Comparison of ENCODE assay signal across 4 fruit fly cellular contexts in the genomic region with DNA sequence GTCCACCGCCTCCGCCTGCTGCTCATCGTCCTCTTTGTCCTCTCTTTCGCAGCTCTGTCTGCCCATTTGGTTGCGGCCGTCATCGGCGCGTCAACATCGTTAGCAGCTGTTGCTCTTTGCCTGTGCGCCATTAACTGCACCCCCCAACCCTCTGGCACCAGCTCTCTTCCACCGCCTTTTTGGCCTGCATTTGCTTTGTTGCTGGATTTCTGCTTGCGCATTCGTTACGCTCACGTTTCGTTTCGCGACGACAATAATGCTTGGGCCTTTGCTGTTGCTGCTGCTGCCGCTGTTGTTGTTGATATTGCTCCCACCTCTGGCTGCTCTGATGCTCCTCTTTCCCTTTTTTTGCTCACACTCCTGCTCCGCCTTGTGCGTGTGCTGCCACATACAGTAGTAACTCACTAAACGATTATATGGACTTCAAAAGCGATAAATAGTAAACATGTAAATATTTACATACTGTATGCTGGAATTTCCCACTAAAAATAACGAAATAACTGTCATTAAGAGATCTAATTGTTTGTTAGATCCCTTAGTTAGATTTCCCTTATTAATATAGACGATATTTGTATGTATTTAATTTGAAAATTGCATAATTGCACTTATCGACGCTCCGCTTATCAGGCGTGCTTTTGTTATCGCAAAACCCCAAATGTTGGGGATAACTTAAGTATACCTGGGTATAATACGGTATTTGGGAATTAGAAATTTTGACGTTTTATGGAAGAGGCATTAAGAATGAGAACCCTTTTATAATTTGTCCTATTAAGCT.
TF ChIP-seq lines count a peak whose summit lies in the region.

No protein-coding gene starts in this region.

TF ChIP-seq in whole organism, embryonic, 481 proteins besides CTCF, POLR2A, EP300 and RAD21 (continued from another document and continues in another):
- TF ChIP-seq bbx (GFP tag; IDR thresholded peaks at IDR 0.05; lab: Robert Waterston, UW; ENCODE audit: partially characterized antibody) (peak; percentile 45; the same call in 1 of the 2 replicates), gsb-n (tag; optimal IDR thresholded peaks at IDR 0.05; lab: Kevin White, UChicago) (peak; percentile 66), yki (optimal IDR thresholded peaks at IDR 0.05; lab: Kevin White, UChicago) (no peak), bsh (GFP tag; optimal IDR thresholded peaks at IDR 0.05; lab: Kevin White, UChicago) (peak in 1 of 2 experiments; percentile 15), CG9876 (GFP tag; optimal IDR thresholded peaks at IDR 0.05; lab: Kevin White, UChicago) (no peak), CG34224 (GFP tag; IDR thresholded peaks at IDR 0.05; lab: Robert Waterston, UW; ENCODE audit: partially characterized antibody) (no peak), CG3163 (GFP tag; optimal IDR thresholded peaks at IDR 0.05; lab: Kevin White, UChicago) (peak; percentile 28), insv (GFP tag; optimal IDR thresholded peaks at IDR 0.05; lab: Kevin White, UChicago) (no peak), CG10543 (GFP tag; optimal IDR thresholded peaks at IDR 0.05; lab: Kevin White, UChicago) (peak; percentile 2), scrt (GFP tag; optimal IDR thresholded peaks at IDR 0.05; lab: Kevin White, UChicago) (peak; percentile 80), CG11504 (tag; optimal IDR thresholded peaks at IDR 0.05; lab: Kevin White, UChicago) (peak; percentile 23), CG11247 (GFP tag; IDR thresholded peaks at IDR 0.05; lab: Robert Waterston, UW) (0 out of 2 replicates have a peak, but pooled peaks have one; percentile 14), cg (GFP tag; optimal IDR thresholded peaks at IDR 0.05; lab: Kevin White, UChicago) (no peak), H15 (GFP tag; IDR thresholded peaks at IDR 0.05; lab: Robert Waterston, UW) (no peak), CG6175 (GFP tag; IDR thresholded peaks at IDR 0.05; lab: Robert Waterston, UW) (no peak), crol (GFP tag; IDR thresholded peaks at IDR 0.05; lab: Robert Waterston, UW) (peak; percentile 80), CG2199 (GFP tag; IDR thresholded peaks at IDR 0.05; lab: Robert Waterston, UW) (0 out of 3 replicates have a peak, but pooled peaks have one; percentile 47), abd-A (tag; optimal IDR thresholded peaks at IDR 0.05; lab: Kevin White, UChicago) (peak; percentile 59), CG31365 (tag; optimal IDR thresholded peaks at IDR 0.05; lab: Kevin White, UChicago) (no peak), pros (GFP tag; optimal IDR thresholded peaks at IDR 0.05; lab: Kevin White, UChicago) (peak; percentile 20), CG6854 (GFP tag; optimal IDR thresholded peaks at IDR 0.05; lab: Kevin White, UChicago) (peak; percentile 46), CG2875 (GFP tag; optimal IDR thresholded peaks at IDR 0.05; lab: Kevin White, UChicago) (no peak), rib (GFP tag; IDR thresholded peaks at IDR 0.05; lab: Robert Waterston, UW) (no peak), lbe (GFP tag; optimal IDR thresholded peaks at IDR 0.05; lab: Kevin White, UChicago) (peak; percentile 42), CG1603 (tag; optimal IDR thresholded peaks at IDR 0.05; lab: Kevin White, UChicago) (peak; percentile 2), CG17385 (GFP tag; optimal IDR thresholded peaks at IDR 0.05; lab: Kevin White, UChicago) (no peak), NC2α (GFP tag; optimal IDR thresholded peaks at IDR 0.05; lab: Kevin White, UChicago) (no peak), sens (GFP tag; lab: Kevin White, UChicago) (peak; percentile 45), Sox102F (GFP tag; optimal IDR thresholded peaks at IDR 0.05; lab: Kevin White, UChicago) (peak; percentile 20), zen (tag; optimal IDR thresholded peaks at IDR 0.05; lab: Kevin White, UChicago) (peak; percentile 8)

TF ChIP-seq in whole organism, prepupa, 60 proteins besides CTCF, POLR2A, EP300 and RAD21 (continued from another document and continues in another):
- TF ChIP-seq Sox14 (GFP tag; optimal IDR thresholded peaks at IDR 0.05; lab: Kevin White, UChicago) (peak; percentile 68), CG4318 (GFP tag; optimal IDR thresholded peaks at IDR 0.05; lab: Kevin White, UChicago) (no peak), CG31627 (GFP tag; optimal IDR thresholded peaks at IDR 0.05; lab: Kevin White, UChicago) (peak; percentile 54), CG3032 (tag; optimal IDR thresholded peaks at IDR 0.05; lab: Kevin White, UChicago) (no peak), vri (GFP tag; optimal IDR thresholded peaks at IDR 0.05; lab: Kevin White, UChicago) (peak; percentile 69), Hr39 (GFP tag; optimal IDR thresholded peaks at IDR 0.05; lab: Kevin White, UChicago) (peak; percentile 52), CG6792 (GFP tag; optimal IDR thresholded peaks at IDR 0.05; lab: Kevin White, UChicago) (no peak), Met (GFP tag; optimal IDR thresholded peaks at IDR 0.05; lab: Kevin White, UChicago) (peak; percentile 42), Smox (GFP tag; optimal IDR thresholded peaks at IDR 0.05; lab: Kevin White, UChicago) (peak; percentile 33), fkh (GFP tag; optimal IDR thresholded peaks at IDR 0.05; lab: Kevin White, UChicago) (no peak), CG7368 (GFP tag; optimal IDR thresholded peaks at IDR 0.05; lab: Kevin White, UChicago) (no peak), CG1621 (tag; optimal IDR thresholded peaks at IDR 0.05; lab: Kevin White, UChicago) (no peak), Lpt (GFP tag; optimal IDR thresholded peaks at IDR 0.05; lab: Kevin White, UChicago) (peak; percentile 41), achi (GFP tag; optimal IDR thresholded peaks at IDR 0.05; lab: Kevin White, UChicago) (peak; percentile 35), CG6276 (GFP tag; optimal IDR thresholded peaks at IDR 0.05; lab: Kevin White, UChicago) (no peak), cyc (GFP tag; optimal IDR thresholded peaks at IDR 0.05; lab: Kevin White, UChicago) (peak; percentile 60), Sox102F (GFP tag; optimal IDR thresholded peaks at IDR 0.05; lab: Kevin White, UChicago) (peak; percentile 56), CG16779 (tag; optimal IDR thresholded peaks at IDR 0.05; lab: Kevin White, UChicago) (peak; percentile 1), CG32006 (GFP tag; optimal IDR thresholded peaks at IDR 0.05; lab: Kevin White, UChicago) (peak; percentile 23), eg (GFP tag; IDR thresholded peaks at IDR 0.05; lab: Robert Waterston, UW) (peak; percentile 51; the same call in 2 of the 3 replicates), CG6163 (GFP tag; IDR thresholded peaks at IDR 0.05; lab: Robert Waterston, UW) (peak; percentile 53; the same call in 2 of the 3 replicates), spab (GFP tag; optimal IDR thresholded peaks at IDR 0.05; lab: Kevin White, UChicago) (peak; percentile 43), pdm3 (GFP tag; optimal IDR thresholded peaks at IDR 0.05; lab: Kevin White, UChicago) (peak; percentile 59), CG8119 (GFP tag; IDR thresholded peaks at IDR 0.05; lab: Robert Waterston, UW) (no peak), Hr4 (GFP tag; optimal IDR thresholded peaks at IDR 0.05; lab: Kevin White, UChicago) (peak; percentile 34), CG8632 (GFP tag; optimal IDR thresholded peaks at IDR 0.05; lab: Kevin White, UChicago) (no peak), Ets21C (GFP tag; optimal IDR thresholded peaks at IDR 0.05; lab: Kevin White, UChicago) (peak; percentile 2), Sox15 (GFP tag; optimal IDR thresholded peaks at IDR 0.05; lab: Kevin White, UChicago) (peak; percentile 1), lz (GFP tag; optimal IDR thresholded peaks at IDR 0.05; lab: Kevin White, UChicago) (peak; percentile 40), CG9139 (GFP tag; optimal IDR thresholded peaks at IDR 0.05; lab: Kevin White, UChicago) (peak; percentile 3), Ets96B (tag; optimal IDR thresholded peaks at IDR 0.05; lab: Kevin White, UChicago) (peak; percentile 10), svp (GFP tag; lab: Kevin White, UChicago) (peak; percentile 84)

TF ChIP-seq in whole organism, pupa, 21 proteins besides CTCF, POLR2A, EP300 and RAD21 (continued from another document):
- peak; percentile 7 for TF ChIP-seq CG9948 (tag; optimal IDR thresholded peaks at IDR 0.05; lab: Kevin White, UChicago)

TF ChIP-seq in whole organism, wandering third instar larva, 38 proteins besides CTCF, POLR2A, EP300 and RAD21 (continued from another document):
- no peak for TF ChIP-seq CG9705 (GFP tag; optimal IDR thresholded peaks at IDR 0.05; lab: Kevin White, UChicago)
- peak; percentile 70 for TF ChIP-seq Dif (GFP tag; optimal IDR thresholded peaks at IDR 0.05; lab: Kevin White, UChicago; ENCODE audit: partially characterized antibody)
- TF ChIP-seq CrebA (GFP tag; optimal IDR thresholded peaks at IDR 0.05; lab: Kevin White, UChicago; ENCODE audit: borderline replicate concordance), result no peak
- no peak for TF ChIP-seq usp (GFP tag; optimal IDR thresholded peaks at IDR 0.05; lab: Kevin White, UChicago)
- TF ChIP-seq Hr83 (GFP tag; optimal IDR thresholded peaks at IDR 0.05; lab: Kevin White, UChicago; ENCODE audit: poor library complexity, severe bottlenecking), result peak; percentile 16
- TF ChIP-seq psq (GFP tag; optimal IDR thresholded peaks at IDR 0.05; lab: Kevin White, UChicago), result peak; percentile 97
- TF ChIP-seq sage (GFP tag; optimal IDR thresholded peaks at IDR 0.05; lab: Kevin White, UChicago), result no peak
- no peak for TF ChIP-seq Sp1 (GFP tag; optimal IDR thresholded peaks at IDR 0.05; lab: Kevin White, UChicago)
- TF ChIP-seq tai (GFP tag; optimal IDR thresholded peaks at IDR 0.05; lab: Kevin White, UChicago), result no peak
- peak in 1 of 2 experiments; percentile 25 for TF ChIP-seq foxo (GFP tag; optimal IDR thresholded peaks at IDR 0.05; lab: Kevin White, UChicago)
- no peak for TF ChIP-seq CG32264 (GFP tag; optimal IDR thresholded peaks at IDR 0.05; lab: Kevin White, UChicago)
- TF ChIP-seq pan (optimal IDR thresholded peaks at IDR 0.05; lab: Kevin White, UChicago), result no peak
- TF ChIP-seq Hnf4 (GFP tag; optimal IDR thresholded peaks at IDR 0.05; lab: Kevin White, UChicago), result no peak
- TF ChIP-seq GATAd (GFP tag; optimal IDR thresholded peaks at IDR 0.05; lab: Kevin White, UChicago), result no peak
